Fruit fly (Drosophila melanogaster) whole organism, embryonic: ENCODE data around the gene ND-18.
A peak's percentile ranks its signal among the peaks of the same experiment; 100 is the strongest.

Experiments used
- CG1024 ChIP-seq: fragments of 200-800 bp; sonication (Bioruptor generic); IDR thresholded peaks from 2 replicates; pipeline ENCODE4 v1.3.6; 2022; ENCODE audit warnings: missing biosample characterization, missing genetic modification characterization
- CG10274 ChIP-seq: fragments of 200-800 bp; sonication (Bioruptor generic); optimal IDR thresholded peaks from 3 replicates; lab custom pipeline; 2017; ENCODE audit warnings: missing biosample characterization, mild to moderate bottlenecking, missing genetic modification characterization
- CG15479 ChIP-seq: fragments of 200-800 bp; sonication (Bioruptor generic); optimal IDR thresholded peaks from 3 replicates; lab custom pipeline; 2019; ENCODE audit warnings: missing biosample characterization, mild to moderate bottlenecking, missing genetic modification characterization, moderate library complexity
- CG16863 ChIP-seq: fragments of 200-800 bp; sonication (Bioruptor generic); optimal IDR thresholded peaks from 3 replicates; lab custom pipeline; 2016; ENCODE audit warnings: missing biosample characterization, missing genetic modification characterization
- CG17186 ChIP-seq: fragments of 200-800 bp; sonication (Bioruptor generic); optimal IDR thresholded peaks from 3 replicates; lab custom pipeline; 2017; ENCODE audit warnings: missing biosample characterization, missing genetic modification reagents, missing genetic modification characterization
- CG17568 ChIP-seq: fragments of 200-800 bp; sonication (Bioruptor generic); optimal IDR thresholded peaks from 2 replicates; lab custom pipeline; 2018; ENCODE audit warnings: missing biosample characterization, mild to moderate bottlenecking, missing genetic modification characterization, moderate library complexity
- CG17612 ChIP-seq: fragments of 200-800 bp; sonication (Bioruptor generic); IDR thresholded peaks from 2 replicates; pipeline ENCODE4 v1.3.6; 2022; ENCODE audit warnings: missing biosample characterization, missing genetic modification characterization
- CG18011 ChIP-seq: fragments of 200-800 bp; sonication (Bioruptor generic); optimal IDR thresholded peaks from 2 replicates; lab custom pipeline; 2017; ENCODE audit warnings: missing biosample characterization, missing genetic modification characterization, mild to moderate bottlenecking, moderate library complexity, missing genotype
- CG18476 ChIP-seq: fragments of 200-800 bp; sonication (Bioruptor generic); optimal IDR thresholded peaks from 2 replicates; lab custom pipeline; 2016; ENCODE audit warnings: missing biosample characterization, mild to moderate bottlenecking, missing genetic modification characterization
- CG30020 ChIP-seq: fragments of 200-800 bp; optimal IDR thresholded peaks from 2 replicates; lab custom pipeline; 2019; ENCODE audit warnings: missing biosample characterization, mild to moderate bottlenecking, missing genetic modification characterization, moderate library complexity
- CG30403 ChIP-seq: fragments of 200-800 bp; sonication (Bioruptor generic); optimal IDR thresholded peaks from 3 replicates; lab custom pipeline; 2016; ENCODE audit warnings: missing biosample characterization, missing genetic modification characterization
- CG31224 ChIP-seq: fragments of 200-800 bp; sonication (Bioruptor generic); IDR thresholded peaks from 2 replicates; pipeline ENCODE4 v1.3.6; 2022; ENCODE audit warnings: missing biosample characterization, missing genetic modification characterization
- CG32532 ChIP-seq: fragments of 200-800 bp; sonication (Bioruptor generic); IDR thresholded peaks from 2 replicates; pipeline ENCODE4 v1.3.6; 2022; ENCODE audit warnings: missing biosample characterization, missing genetic modification characterization
- CG32767 ChIP-seq: fragments of 200-800 bp; sonication (Bioruptor generic); IDR thresholded peaks from 2 replicates; pipeline ENCODE4 v1.3.6; 2022; ENCODE audit warnings: missing biosample characterization, missing genetic modification characterization
- CG42726 ChIP-seq: fragments of 200-800 bp; sonication (Bioruptor generic); IDR thresholded peaks from 2 replicates; pipeline ENCODE4 v1.3.6; 2022; ENCODE audit warnings: missing biosample characterization, missing genetic modification characterization; ENCODE audit not compliant: partially characterized antibody
- CG4360 ChIP-seq: fragments of 200-800 bp; sonication (Bioruptor generic); IDR thresholded peaks from 2 replicates; pipeline ENCODE4 v1.3.6; 2022; ENCODE audit warnings: missing biosample characterization, missing genetic modification characterization
- CG5245 ChIP-seq: fragments of 200-800 bp; sonication (Bioruptor generic); optimal IDR thresholded peaks from 3 replicates; lab custom pipeline; 2016; ENCODE audit warnings: missing biosample characterization, missing genetic modification characterization
- CG6765 ChIP-seq: fragments of 200-800 bp; sonication (Bioruptor generic); optimal IDR thresholded peaks from 3 replicates; lab custom pipeline; 2017; ENCODE audit warnings: missing biosample characterization, mild to moderate bottlenecking, missing genetic modification characterization
- CTCF ChIP-seq: fragments of 200-800 bp; sonication (Bioruptor generic); optimal IDR thresholded peaks from 2 replicates; lab custom pipeline; 2017; ENCODE audit warnings: missing biosample characterization, mild to moderate bottlenecking, missing genetic modification characterization, moderate library complexity
- Dref ChIP-seq: fragments of 200-800 bp; sonication (Bioruptor generic); IDR thresholded peaks from 2 replicates; pipeline ENCODE4 v1.3.6; 2022; ENCODE audit warnings: missing biosample characterization, missing genetic modification characterization
- Fer2 ChIP-seq: fragments of 200-800 bp; sonication (Bioruptor generic); optimal IDR thresholded peaks from 2 replicates; lab custom pipeline; 2018; ENCODE audit warnings: missing biosample characterization, mild to moderate bottlenecking, missing genetic modification characterization, moderate library complexity
- Gsc ChIP-seq: fragments of 200-800 bp; sonication (Bioruptor generic); IDR thresholded peaks from 2 replicates; pipeline ENCODE4 v1.3.6; 2022; ENCODE audit warnings: missing biosample characterization, missing genetic modification characterization
- HLH3B ChIP-seq: fragments of 200-800 bp; sonication (Bioruptor generic); IDR thresholded peaks from 2 replicates; pipeline ENCODE4 v1.3.6; 2022; ENCODE audit warnings: missing biosample characterization, missing genetic modification characterization
- Hr78 ChIP-seq, 2 experiments: fragments of 200-800 bp in 1 of 2; fragments of >200 bp in 1 of 2; sonication (Bioruptor generic) in 1 of 2; optimal IDR thresholded peaks; 2 replicates each; lab custom pipeline; 2017 to 2019; ENCODE audit warnings: missing biosample characterization in 2 of 2, missing genetic modification characterization in 2 of 2, mild to moderate bottlenecking in 1 of 2, moderate library complexity in 1 of 2
- Hsf ChIP-seq: fragments of 200-800 bp; sonication (Bioruptor generic); optimal IDR thresholded peaks from 3 replicates; lab custom pipeline; 2016; ENCODE audit warnings: missing biosample characterization, missing genetic modification characterization
- Max ChIP-seq: fragments of 200-800 bp; sonication (Bioruptor generic); optimal IDR thresholded peaks from 2 replicates; lab custom pipeline; 2016; ENCODE audit warnings: missing biosample characterization, mild to moderate bottlenecking, missing genetic modification characterization
- Med ChIP-seq: fragments of 200-800 bp; sonication (Bioruptor generic); peaks from one replicate; lab custom pipeline; 2016; ENCODE audit warnings: missing biosample characterization, missing genetic modification characterization, mild to moderate bottlenecking, inconsistent platforms, moderate library complexity
- NC2β ChIP-seq: fragments of 200-800 bp; sonication (Bioruptor generic); optimal IDR thresholded peaks from 2 replicates; lab custom pipeline; 2016; ENCODE audit warnings: missing biosample characterization, missing genetic modification characterization
- NFAT ChIP-seq: fragments of 200-800 bp; sonication (Bioruptor generic); IDR thresholded peaks from 2 replicates; pipeline ENCODE4 v1.3.6; 2022; ENCODE audit warnings: missing biosample characterization, missing genetic modification characterization
- NK7.1 ChIP-seq: fragments of 200-800 bp; sonication (Bioruptor generic); optimal IDR thresholded peaks from 3 replicates; lab custom pipeline; 2016; ENCODE audit warnings: missing biosample characterization, missing genetic modification characterization
- Oli ChIP-seq: fragments of 200-800 bp; sonication (Bioruptor generic); optimal IDR thresholded peaks from 2 replicates; lab custom pipeline; 2018; ENCODE audit warnings: missing biosample characterization, mild to moderate bottlenecking, missing genetic modification characterization, moderate library complexity
- Pdp1 ChIP-seq, 2 experiments: fragments of 200-800 bp; sonication (Bioruptor generic); optimal IDR thresholded peaks; 3 replicates each; lab custom pipeline; 2016; ENCODE audit warnings: missing biosample characterization in 2 of 2, missing genetic modification characterization in 2 of 2, mild to moderate bottlenecking in 1 of 2, moderate library complexity in 1 of 2
- Sry-δ ChIP-seq: fragments of 200-800 bp; sonication (Bioruptor generic); optimal IDR thresholded peaks from 2 replicates; lab custom pipeline; 2016; ENCODE audit warnings: missing biosample characterization, missing genetic modification characterization
- ase ChIP-seq: fragments of 200-800 bp; sonication (Bioruptor generic); IDR thresholded peaks from 3 replicates; pipeline ENCODE4 v1.3.6; 2022; ENCODE audit warnings: missing biosample characterization, missing genetic modification characterization
- bigmax ChIP-seq: fragments of 200-800 bp; sonication (Bioruptor generic); optimal IDR thresholded peaks from 2 replicates; lab custom pipeline; 2018; ENCODE audit warnings: missing biosample characterization, mild to moderate bottlenecking, missing genetic modification characterization
- cas ChIP-seq: fragments of 200-800 bp; sonication (Bioruptor generic); IDR thresholded peaks from 2 replicates; pipeline ENCODE4 v1.3.6; 2022; ENCODE audit warnings: missing biosample characterization, missing genetic modification characterization
- dimm ChIP-seq: fragments of 200-800 bp; sonication (Bioruptor generic); IDR thresholded peaks from 2 replicates; pipeline ENCODE4 v1.3.6; 2022; ENCODE audit warnings: missing biosample characterization, missing genetic modification characterization
- exex ChIP-seq: fragments of 200-800 bp; sonication (Bioruptor generic); optimal IDR thresholded peaks from 4 replicates; lab custom pipeline; 2018; ENCODE audit warnings: missing biosample characterization, mild to moderate bottlenecking, missing genetic modification characterization, moderate library complexity
- eyg ChIP-seq: fragments of 200-800 bp; sonication (Bioruptor generic); optimal IDR thresholded peaks from 3 replicates; lab custom pipeline; 2016; ENCODE audit warnings: missing biosample characterization, missing genetic modification characterization
- grn ChIP-seq: fragments of 200-800 bp; sonication (Bioruptor generic); optimal IDR thresholded peaks from 3 replicates; lab custom pipeline; 2017; ENCODE audit warnings: missing biosample characterization, missing genetic modification characterization
- ham ChIP-seq: fragments of 200-800 bp; sonication (Bioruptor generic); IDR thresholded peaks from 2 replicates; pipeline ENCODE4 v1.3.6; 2022; ENCODE audit warnings: missing biosample characterization, missing genetic modification characterization
- lov ChIP-seq, 2 experiments: fragments of 200-800 bp in 1 of 2; fragments of >200 bp in 1 of 2; sonication (Bioruptor generic) in 1 of 2; IDR thresholded peaks in 1 of 2; optimal IDR thresholded peaks in 1 of 2; 2 replicates in 1 of 2; 3 replicates in 1 of 2; pipeline versions ENCODE4 v1.3.6 to Lab custom; 2017 to 2022; ENCODE audit warnings: missing biosample characterization in 1 of 2, missing genetic modification characterization in 1 of 2
- nmo ChIP-seq: fragments of 200-800 bp; sonication (Bioruptor generic); optimal IDR thresholded peaks from 2 replicates; lab custom pipeline; 2018; ENCODE audit warnings: missing biosample characterization, mild to moderate bottlenecking, missing genetic modification characterization, moderate library complexity
- phol ChIP-seq: fragments of 200-800 bp; sonication (Bioruptor generic); optimal IDR thresholded peaks from 3 replicates; lab custom pipeline; 2018; ENCODE audit warnings: missing biosample characterization, mild to moderate bottlenecking, missing genetic modification characterization, moderate library complexity
- pum ChIP-seq: fragments of 200-800 bp; sonication (Bioruptor generic); optimal IDR thresholded peaks from 2 replicates; lab custom pipeline; 2016; ENCODE audit warnings: missing biosample characterization, missing genetic modification characterization
- pzg ChIP-seq: fragments of 200-800 bp; sonication (Bioruptor generic); optimal IDR thresholded peaks from 3 replicates; lab custom pipeline; 2018; ENCODE audit warnings: missing biosample characterization, mild to moderate bottlenecking, missing genetic modification characterization, moderate library complexity
- sens ChIP-seq: fragments of 200-800 bp; sonication (Bioruptor generic); peaks from one replicate; lab custom pipeline; 2016; ENCODE audit warnings: missing biosample characterization, missing genetic modification characterization
- slp2 ChIP-seq: fragments of 200-800 bp; sonication (Bioruptor generic); optimal IDR thresholded peaks from 2 replicates; lab custom pipeline; 2016; ENCODE audit warnings: missing biosample characterization, missing genetic modification characterization
- stwl ChIP-seq: fragments of 200-800 bp; sonication (Bioruptor generic); optimal IDR thresholded peaks from 3 replicates; lab custom pipeline; 2018; ENCODE audit warnings: missing biosample characterization, mild to moderate bottlenecking, missing genetic modification characterization, moderate library complexity
- zfh1 ChIP-seq: fragments of 200-800 bp; sonication (Bioruptor generic); IDR thresholded peaks from 3 replicates; pipeline ENCODE4 v1.3.6; 2022; ENCODE audit warnings: missing biosample characterization, missing genetic modification characterization

ND-18 gene

DNA sequence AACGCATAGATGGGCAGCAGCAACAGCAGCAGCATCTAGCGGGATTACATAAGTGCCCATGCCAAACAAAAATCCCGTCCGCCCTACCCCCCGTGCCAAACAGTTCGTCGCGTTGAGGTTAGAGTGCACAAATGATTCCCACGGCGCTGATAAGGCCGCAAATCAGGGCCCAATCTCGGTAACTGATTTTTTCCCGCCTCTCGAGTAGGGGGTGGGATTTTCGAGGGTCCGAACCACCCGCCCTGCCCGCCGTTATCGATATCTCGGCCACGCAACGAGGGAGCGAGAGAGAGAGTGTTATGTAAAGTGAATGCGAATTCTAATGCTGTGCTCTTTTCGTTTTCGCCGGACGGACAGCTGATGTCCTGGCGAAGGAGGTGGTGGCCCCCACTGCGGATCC lies 28.7 kb downstream of the ND-18 start (continued):
- TF ChIP-seq zfh1, result no peak
- TF ChIP-seq CG18011 (GFP tag; lab: Kevin White, UChicago), result no peak
- peak; percentile 79 for TF ChIP-seq CG15479 (GFP tag; lab: Kevin White, UChicago)
- no peak for TF ChIP-seq Gsc
- TF ChIP-seq Sry-δ (GFP tag; lab: Kevin White, UChicago), result no peak
- no peak for TF ChIP-seq Fer2 (tag; lab: Kevin White, UChicago)
- TF ChIP-seq CTCF, result no peak
- TF ChIP-seq NC2β (GFP tag; lab: Kevin White, UChicago), result no peak
- TF ChIP-seq CG32532, result peak; percentile 32; the same call in 1 of the 2 replicates
- no peak for TF ChIP-seq CG17612
- no peak for TF ChIP-seq CG30403 (GFP tag; lab: Kevin White, UChicago)
- peak; percentile 42 for TF ChIP-seq Med (GFP tag; lab: Kevin White, UChicago)
- no peak for TF ChIP-seq CG17568 (GFP tag; lab: Kevin White, UChicago)
- TF ChIP-seq Pdp1 (GFP tag; optimal IDR thresholded peaks at IDR 0.05; lab: Kevin White, UChicago), result peak in 1 of 2 experiments; percentile 95
- TF ChIP-seq Dref (GFP tag; lab: Robert Waterston, UW), result peak; percentile 55
- no peak for TF ChIP-seq NFAT (GFP tag; lab: Robert Waterston, UW)
- TF ChIP-seq bigmax (GFP tag; lab: Kevin White, UChicago), result peak; percentile 89
- TF ChIP-seq Hr78 (GFP tag; optimal IDR thresholded peaks at IDR 0.05; lab: Kevin White, UChicago), result peak in 1 of 2 experiments; percentile 74
- TF ChIP-seq pzg, result peak; percentile 16
- TF ChIP-seq grn (GFP tag; lab: Kevin White, UChicago), result peak; percentile 81
- TF ChIP-seq sens (GFP tag; lab: Kevin White, UChicago), result no peak
- TF ChIP-seq CG32767 (GFP tag; lab: Robert Waterston, UW), result no peak
- TF ChIP-seq, all 482 proteins: peak for 15

dm6 chrX:19521753-19522383 lies 29.6 kb downstream of the ND-18 start, which contains the start of the genes Idh3a and CoRest:
Gene Idh3a (minus strand): TSS chrX:19521810.
Gene CoRest (plus strand): TSS chrX:19521929.
- peak; percentile 47 for TF ChIP-seq sens (GFP tag; lab: Kevin White, UChicago)
- TF ChIP-seq Hsf, result peak; percentile 29
- peak; percentile 12 for TF ChIP-seq Max (GFP tag; lab: Kevin White, UChicago)
- no peak for TF ChIP-seq CG4360 (GFP tag; lab: Robert Waterston, UW)
- TF ChIP-seq phol (tag; lab: Kevin White, UChicago), result peak; percentile 58
- no peak for TF ChIP-seq NK7.1 (GFP tag; lab: Kevin White, UChicago)
- peak; percentile 15 for TF ChIP-seq CG30403 (GFP tag; lab: Kevin White, UChicago)
- TF ChIP-seq Oli (tag; lab: Kevin White, UChicago), result no peak
- peak; percentile 62 for TF ChIP-seq nmo (GFP tag; lab: Kevin White, UChicago)
- TF ChIP-seq CG17186, result peak; percentile 77
- no peak for TF ChIP-seq lov (optimal IDR thresholded peaks at IDR 0.05; lab: Kevin White, UChicago)
- TF ChIP-seq lov (GFP tag; IDR thresholded peaks at IDR 0.05; lab: Robert Waterston, UW), result no peak
- 0 out of 2 replicates have a peak, but pooled peaks have one; percentile 14 for TF ChIP-seq CG42726
- no peak for TF ChIP-seq exex (tag; lab: Kevin White, UChicago)
- TF ChIP-seq HLH3B, result no peak
- no peak for TF ChIP-seq ham (GFP tag; lab: Robert Waterston, UW)
- TF ChIP-seq CG5245 (GFP tag; lab: Kevin White, UChicago), result no peak
- no peak for TF ChIP-seq CG6765
- TF ChIP-seq pum, result no peak
- no peak for TF ChIP-seq CG18476
- TF ChIP-seq cas (GFP tag; lab: Robert Waterston, UW), result no peak
- no peak for TF ChIP-seq CG31224
- peak; percentile 28 for TF ChIP-seq stwl
- no peak for TF ChIP-seq CG16863
- TF ChIP-seq slp2 (GFP tag; lab: Kevin White, UChicago), result no peak
- no peak for TF ChIP-seq ase (GFP tag; lab: Robert Waterston, UW)
- TF ChIP-seq dimm (GFP tag; lab: Robert Waterston, UW), result no peak
- TF ChIP-seq CG1024 (GFP tag; lab: Robert Waterston, UW), result no peak
- no peak for TF ChIP-seq eyg (GFP tag; lab: Kevin White, UChicago)
- TF ChIP-seq CG10274 (GFP tag; lab: Kevin White, UChicago), result no peak
- peak; percentile 33 for TF ChIP-seq CG30020 (tag; lab: Kevin White, UChicago)
